Fruit fly (Drosophila melanogaster) whole organism, embryonic: Measurements from ENCODE around the gene amrt.

Experiments used
- ATbp ChIP-seq: fragments of 200-800 bp; sonication (Bioruptor generic); optimal IDR thresholded peaks from 2 replicates; lab custom pipeline; 2017; ENCODE audit warnings: missing biosample characterization, mild to moderate bottlenecking, missing genetic modification characterization, missing genetic modification reagents
- Adf1 ChIP-seq: fragments of 200-800 bp; sonication (Bioruptor generic); IDR thresholded peaks from 2 replicates; pipeline ENCODE4 v1.3.6; 2022; ENCODE audit warnings: missing biosample characterization, missing genetic modification characterization
- B-H1 ChIP-seq: fragments of 200-800 bp; sonication (Bioruptor generic); IDR thresholded peaks from 3 replicates; pipeline ENCODE4 v1.3.6; 2022; ENCODE audit warnings: missing biosample characterization, missing genetic modification characterization
- CG10267 ChIP-seq: fragments of 200-800 bp; sonication (Bioruptor generic); optimal IDR thresholded peaks from 2 replicates; lab custom pipeline; 2018; ENCODE audit warnings: missing biosample characterization, mild to moderate bottlenecking, missing genetic modification characterization, moderate library complexity
- CG10654 ChIP-seq: fragments of 200-800 bp; sonication (Bioruptor generic); optimal IDR thresholded peaks from 2 replicates; lab custom pipeline; 2016; ENCODE audit warnings: missing biosample characterization, missing genetic modification characterization
- CG10959 ChIP-seq: fragments of 200-800 bp; sonication (Bioruptor generic); IDR thresholded peaks from 2 replicates; pipeline ENCODE4 v1.3.6; 2022; ENCODE audit warnings: missing biosample characterization, missing genetic modification characterization
- CG11398 ChIP-seq: fragments of 200-800 bp; sonication (Bioruptor generic); optimal IDR thresholded peaks from 2 replicates; lab custom pipeline; 2016; ENCODE audit warnings: missing biosample characterization, missing genetic modification characterization
- CG13894 ChIP-seq: fragments of 200-800 bp; sonication (Bioruptor generic); optimal IDR thresholded peaks from 3 replicates; lab custom pipeline; 2018; ENCODE audit warnings: missing biosample characterization, mild to moderate bottlenecking, missing genetic modification characterization, moderate library complexity
- CG1603 ChIP-seq: fragments of 200-800 bp; sonication (Bioruptor generic); optimal IDR thresholded peaks from 2 replicates; lab custom pipeline; 2019; ENCODE audit warnings: missing biosample characterization, mild to moderate bottlenecking, missing genetic modification characterization, moderate library complexity
- CG16779 ChIP-seq: fragments of 200-800 bp; sonication (Bioruptor generic); IDR thresholded peaks from 2 replicates; pipeline ENCODE4 v1.3.6; 2022; ENCODE audit warnings: missing biosample characterization, missing genetic modification characterization
- CG17612 ChIP-seq: fragments of 200-800 bp; sonication (Bioruptor generic); IDR thresholded peaks from 2 replicates; pipeline ENCODE4 v1.3.6; 2022; ENCODE audit warnings: missing biosample characterization, missing genetic modification characterization
- CG17802 ChIP-seq: fragments of 200-800 bp; sonication (Bioruptor generic); optimal IDR thresholded peaks from 2 replicates; lab custom pipeline; 2018; ENCODE audit warnings: missing biosample characterization, mild to moderate bottlenecking, missing genetic modification characterization, moderate library complexity
- CG1792 ChIP-seq: fragments of 200-800 bp; sonication (Bioruptor generic); optimal IDR thresholded peaks from 2 replicates; lab custom pipeline; 2016; ENCODE audit warnings: missing biosample characterization, missing genetic modification characterization
- CG2889 ChIP-seq: fragments of 200-800 bp; sonication (Bioruptor generic); IDR thresholded peaks from 3 replicates; pipeline ENCODE4 v1.3.6; 2022; ENCODE audit warnings: missing biosample characterization, missing genetic modification characterization
- CG30431 ChIP-seq: fragments of 200-800 bp; sonication (Bioruptor generic); optimal IDR thresholded peaks from 2 replicates; lab custom pipeline; 2017; ENCODE audit warnings: missing biosample characterization, missing genetic modification characterization
- CG3065 ChIP-seq: fragments of 200-800 bp; sonication (Bioruptor generic); optimal IDR thresholded peaks from 2 replicates; lab custom pipeline; 2016; ENCODE audit warnings: missing biosample characterization, missing genetic modification characterization
- CG32767 ChIP-seq: fragments of 200-800 bp; sonication (Bioruptor generic); IDR thresholded peaks from 2 replicates; pipeline ENCODE4 v1.3.6; 2022; ENCODE audit warnings: missing biosample characterization, missing genetic modification characterization
- CG34422 ChIP-seq: fragments of 200-800 bp; sonication (Bioruptor generic); IDR thresholded peaks from 3 replicates; pipeline ENCODE4 v1.3.6; 2022; ENCODE audit warnings: missing biosample characterization, missing genetic modification characterization
- CG3726 ChIP-seq: fragments of 200-800 bp; sonication (Bioruptor generic); IDR thresholded peaks from 3 replicates; pipeline ENCODE4, ENCODE4 v1.3.6; 2022; ENCODE audit warnings: missing biosample characterization, missing genetic modification characterization
- CG42726 ChIP-seq: fragments of 200-800 bp; sonication (Bioruptor generic); IDR thresholded peaks from 2 replicates; pipeline ENCODE4 v1.3.6; 2022; ENCODE audit warnings: missing biosample characterization, missing genetic modification characterization; ENCODE audit not compliant: partially characterized antibody
- CG5180 ChIP-seq: fragments of 200-800 bp; sonication (Bioruptor generic); optimal IDR thresholded peaks from 3 replicates; lab custom pipeline; 2017; ENCODE audit warnings: missing biosample characterization, missing genetic modification characterization, mild to moderate bottlenecking, moderate library complexity, missing genetic modification reagents
- CG6254 ChIP-seq: fragments of 200-800 bp; sonication (Bioruptor generic); optimal IDR thresholded peaks from 3 replicates; lab custom pipeline; 2017; ENCODE audit warnings: mild to moderate bottlenecking, missing biosample characterization, missing genetic modification reagents, missing genetic modification characterization
- CG6765 ChIP-seq: fragments of 200-800 bp; sonication (Bioruptor generic); optimal IDR thresholded peaks from 3 replicates; lab custom pipeline; 2017; ENCODE audit warnings: missing biosample characterization, mild to moderate bottlenecking, missing genetic modification characterization
- CG6791 ChIP-seq: fragments of 200-800 bp; sonication (Bioruptor generic); IDR thresholded peaks from 3 replicates; pipeline ENCODE4 v1.3.6; 2022; ENCODE audit warnings: missing biosample characterization, missing genetic modification characterization; ENCODE audit not compliant: partially characterized antibody
- CG7556 ChIP-seq: fragments of 200-800 bp; sonication (Bioruptor generic); optimal IDR thresholded peaks from 2 replicates; lab custom pipeline; 2017; ENCODE audit warnings: missing biosample characterization, mild to moderate bottlenecking, missing genetic modification characterization
- CG7987 ChIP-seq: fragments of 200-800 bp; sonication (Bioruptor generic); optimal IDR thresholded peaks from 2 replicates; lab custom pipeline; 2018; ENCODE audit warnings: missing biosample characterization, mild to moderate bottlenecking, missing genetic modification characterization, moderate library complexity
- CG8359 ChIP-seq: fragments of 200-800 bp; sonication (Bioruptor generic); optimal IDR thresholded peaks from 2 replicates; lab custom pipeline; 2017; ENCODE audit warnings: missing biosample characterization, mild to moderate bottlenecking, missing genetic modification characterization, borderline replicate concordance
- Dek ChIP-seq: fragments of 200-800 bp; sonication (Bioruptor generic); optimal IDR thresholded peaks from 3 replicates; lab custom pipeline; 2019; ENCODE audit warnings: missing biosample characterization, mild to moderate bottlenecking, missing genetic modification characterization, moderate library complexity
- Dp ChIP-seq: fragments of 200-800 bp; sonication (Bioruptor generic); optimal IDR thresholded peaks from 2 replicates; lab custom pipeline; 2018; ENCODE audit warnings: missing biosample characterization, mild to moderate bottlenecking, missing genetic modification characterization, moderate library complexity
- Fer2 ChIP-seq: fragments of 200-800 bp; sonication (Bioruptor generic); optimal IDR thresholded peaks from 2 replicates; lab custom pipeline; 2018; ENCODE audit warnings: missing biosample characterization, mild to moderate bottlenecking, missing genetic modification characterization, moderate library complexity
- GATAe ChIP-seq: fragments of 200-800 bp; sonication (Bioruptor generic); conservative IDR thresholded peaks from 2 replicates; pipeline ENCODE4 v1.3.6; 2022; ENCODE audit warnings: missing biosample characterization, missing genetic modification characterization
- Nf-YC ChIP-seq: fragments of 200-800 bp; optimal IDR thresholded peaks from 3 replicates; lab custom pipeline; 2019; ENCODE audit warnings: missing biosample characterization, mild to moderate bottlenecking, missing genetic modification characterization, moderate library complexity
- Scr ChIP-seq: fragments of 200-800 bp; sonication (Bioruptor generic); IDR thresholded peaks from 2 replicates; pipeline ENCODE4 v1.3.6; 2022; ENCODE audit warnings: missing biosample characterization, missing genetic modification characterization; ENCODE audit not compliant: partially characterized antibody
- YL-1 ChIP-seq: fragments of 200-800 bp; sonication (Bioruptor generic); optimal IDR thresholded peaks from 3 replicates; lab custom pipeline; 2017; ENCODE audit warnings: missing biosample characterization, mild to moderate bottlenecking, missing genetic modification characterization
- crp ChIP-seq, 2 experiments: fragments of 200-800 bp; sonication (Bioruptor generic); optimal IDR thresholded peaks; 2 replicates in 1 of 2; 3 replicates in 1 of 2; lab custom pipeline; 2017; ENCODE audit warnings: missing biosample characterization in 2 of 2, missing genetic modification characterization in 2 of 2, mild to moderate bottlenecking in 1 of 2, moderate library complexity in 1 of 2
- cwo ChIP-seq: fragments of 200-800 bp; sonication (Bioruptor generic); optimal IDR thresholded peaks from 3 replicates; lab custom pipeline; 2017; ENCODE audit warnings: missing biosample characterization, missing genetic modification characterization, mild to moderate bottlenecking, moderate library complexity, missing genetic modification reagents
- en ChIP-seq: fragments of 200-800 bp; sonication (Bioruptor generic); optimal IDR thresholded peaks from 2 replicates; lab custom pipeline; 2016; ENCODE audit warnings: missing biosample characterization, missing genetic modification characterization
- hkb ChIP-seq, 2 experiments: fragments of 200-800 bp in 1 of 2; fragments of >200 bp in 1 of 2; sonication (Bioruptor generic) in 1 of 2; IDR thresholded peaks in 1 of 2; optimal IDR thresholded peaks in 1 of 2; 2 replicates each; pipeline versions ENCODE4 v1.3.6 to Lab custom; 2017 to 2022; ENCODE audit warnings: missing biosample characterization in 1 of 2, missing genetic modification characterization in 1 of 2
- hth ChIP-seq: fragments of >200 bp; optimal IDR thresholded peaks from 2 replicates; lab custom pipeline; 2017; ENCODE audit warnings: inconsistent platforms
- lmd ChIP-seq: fragments of 200-800 bp; sonication (Bioruptor generic); IDR thresholded peaks from 2 replicates; pipeline ENCODE4 v1.3.6; 2022; ENCODE audit warnings: missing biosample characterization, missing genetic modification characterization
- mam ChIP-seq: fragments of 200-800 bp; sonication (Bioruptor generic); optimal IDR thresholded peaks from 3 replicates; lab custom pipeline; 2016; ENCODE audit warnings: missing biosample characterization, missing genetic modification characterization
- p53 ChIP-seq: fragments of 200-800 bp; sonication (Bioruptor generic); optimal IDR thresholded peaks from 2 replicates; lab custom pipeline; 2016; ENCODE audit warnings: missing biosample characterization, missing genetic modification characterization
- slou ChIP-seq: fragments of 200-800 bp; sonication (Bioruptor generic); optimal IDR thresholded peaks from 3 replicates; lab custom pipeline; 2016; ENCODE audit warnings: missing biosample characterization, missing genetic modification characterization
- ssp ChIP-seq: fragments of 200-800 bp; sonication (Bioruptor generic); IDR thresholded peaks from 2 replicates; pipeline ENCODE4 v1.3.6; 2022; ENCODE audit warnings: missing biosample characterization, missing genetic modification characterization
- tgo ChIP-seq: fragments of 200-800 bp; sonication (Bioruptor generic); IDR thresholded peaks from 3 replicates; pipeline ENCODE4 v1.3.6; 2022; ENCODE audit warnings: missing biosample characterization, missing genetic modification characterization
- tio ChIP-seq: fragments of 200-800 bp; sonication (Bioruptor generic); optimal IDR thresholded peaks from 2 replicates; lab custom pipeline; 2017; ENCODE audit warnings: missing biosample characterization, missing genetic modification characterization, inconsistent platforms
- trh ChIP-seq: fragments of 200-800 bp; sonication (Bioruptor generic); optimal IDR thresholded peaks from 2 replicates; lab custom pipeline; 2016; ENCODE audit warnings: missing biosample characterization, missing genetic modification characterization
- vvl ChIP-seq: fragments of 200-800 bp; sonication (Bioruptor generic); IDR thresholded peaks from 2 replicates; pipeline ENCODE4 v1.3.6; 2022; ENCODE audit warnings: missing biosample characterization, missing genetic modification characterization
- zen2 ChIP-seq: fragments of 200-800 bp; sonication (Bioruptor generic); IDR thresholded peaks from 3 replicates; pipeline ENCODE4 v1.3.6; 2022; ENCODE audit warnings: missing biosample characterization, missing genetic modification characterization; ENCODE audit not compliant: partially characterized antibody
- zfh1 ChIP-seq: fragments of 200-800 bp; sonication (Bioruptor generic); IDR thresholded peaks from 3 replicates; pipeline ENCODE4 v1.3.6; 2022; ENCODE audit warnings: missing biosample characterization, missing genetic modification characterization

Gene amrt

dm6 chrX:13756776-13757312 is 25.4 kb upstream of the amrt start, which contains the start of the genes CG32625 and Rtc1 (continued):
- TF ChIP-seq B-H1 (GFP tag; lab: Robert Waterston, UW) (no peak), Fer2 (peak; percentile 28), tio (no peak), CG17612 (GFP tag; lab: Robert Waterston, UW) (no peak), lmd (GFP tag; lab: Robert Waterston, UW) (no peak), CG17802 (tag; lab: Kevin White, UChicago) (no peak), tgo (GFP tag; lab: Robert Waterston, UW) (peak; percentile 37; the same call in 1 of the 3 replicates), CG7987 (GFP tag; lab: Kevin White, UChicago) (no peak), CG1792 (GFP tag; lab: Kevin White, UChicago) (no peak), CG11398 (GFP tag; lab: Kevin White, UChicago) (no peak), CG3065 (no peak), Scr (GFP tag; lab: Robert Waterston, UW) (peak; percentile 63), CG6791 (peak; percentile 47; the same call in 1 of the 3 replicates), Adf1 (no peak), GATAe (no peak), en (no peak), CG6765 (GFP tag; lab: Kevin White, UChicago) (no peak), CG10959 (GFP tag; lab: Robert Waterston, UW) (no peak), CG10267 (tag; lab: Kevin White, UChicago) (peak; percentile 66), Dek (tag; lab: Kevin White, UChicago) (peak; percentile 25), mam (GFP tag; lab: Kevin White, UChicago) (no peak), Nf-YC (tag; lab: Kevin White, UChicago) (peak; percentile 53), CG2889 (GFP tag; lab: Robert Waterston, UW) (no peak), hkb (optimal IDR thresholded peaks at IDR 0.05; lab: Kevin White, UChicago) (no peak), hkb (GFP tag; IDR thresholded peaks at IDR 0.05; lab: Robert Waterston, UW) (peak; percentile 57; the same call in 1 of the 2 replicates), CG42726 (GFP tag; lab: Robert Waterston, UW) (no peak), ATbp (no peak), CG13894 (tag; lab: Kevin White, UChicago) (peak; percentile 54), cwo (peak; percentile 81), Dp (GFP tag; lab: Kevin White, UChicago) (peak; percentile 50), trh (GFP tag; lab: Kevin White, UChicago) (no peak), CG5180 (no peak), CG34422 (0 out of 3 replicates have a peak, but pooled peaks have one; percentile 22), zfh1 (peak; percentile 62; the same call in 2 of the 3 replicates), slou (GFP tag; lab: Kevin White, UChicago) (no peak), CG10654 (GFP tag; lab: Kevin White, UChicago) (peak; percentile 13), CG6254 (GFP tag; lab: Kevin White, UChicago) (no peak), crp (GFP tag; optimal IDR thresholded peaks at IDR 0.05; lab: Kevin White, UChicago) (no peak), CG1603 (tag; lab: Kevin White, UChicago) (peak; percentile 38), YL-1 (peak; percentile 40), hth (lab: Kevin White, UChicago) (no peak), CG30431 (no peak), p53 (GFP tag; lab: Kevin White, UChicago) (no peak), CG7556 (GFP tag; lab: Kevin White, UChicago) (peak; percentile 41), vvl (GFP tag; lab: Robert Waterston, UW) (peak; percentile 77), CG8359 (GFP tag; lab: Kevin White, UChicago) (no peak), CG32767 (GFP tag; lab: Robert Waterston, UW) (no peak), CG16779 (no peak), ssp (no peak), zen2 (GFP tag; lab: Robert Waterston, UW) (no peak), CG3726 (GFP tag; lab: Robert Waterston, UW) (no peak)
